Worm (Caenorhabditis elegans) whole organism, L3 larva: ENCODE results near the gene lin-46.

ENCODE experiments used
- R02D3.7 ChIP-seq: fragments of 150-350 bp; optimal IDR thresholded peaks from 2 replicates; lab custom pipeline; 2014; ENCODE audit warnings: missing biosample characterization, missing genetic modification characterization
- ZK546.5 ChIP-seq: sonication (generic microtip); optimal IDR thresholded peaks from 2 replicates; lab custom pipeline; 2017; ENCODE audit warnings: missing biosample characterization, missing genetic modification characterization
- aly-2 ChIP-seq: fragments of 150-350 bp; optimal IDR thresholded peaks from 2 replicates; lab custom pipeline; 2014; ENCODE audit warnings: missing biosample characterization, missing genetic modification characterization
- ceh-82 ChIP-seq: fragments of 150-350 bp; optimal IDR thresholded peaks from 2 replicates; lab custom pipeline; 2014; ENCODE audit warnings: missing biosample characterization, missing genetic modification characterization
- ceh-9 ChIP-seq: sonication (generic microtip); optimal IDR thresholded peaks from 2 replicates; lab custom pipeline; 2018; ENCODE audit warnings: missing biosample characterization, missing genetic modification characterization
- daf-12 ChIP-seq: fragments of 150-350 bp; optimal IDR thresholded peaks from 2 replicates; lab custom pipeline; 2014; ENCODE audit warnings: missing biosample characterization, missing genetic modification reagents, missing genetic modification characterization
- egl-27 ChIP-seq: sonication (generic microtip); optimal IDR thresholded peaks from 4 replicates; lab custom pipeline; 2017; ENCODE audit warnings: missing biosample characterization, missing genetic modification reagents, missing genetic modification characterization
- elt-2 ChIP-seq: sonication (generic microtip); optimal IDR thresholded peaks from 2 replicates; lab custom pipeline; 2016; ENCODE audit warnings: missing genetic modification reagents, mild to moderate bottlenecking, missing genetic modification characterization, missing compliant biosample characterization
- eor-1 ChIP-seq, 2 experiments: fragments of 150-350 bp; optimal IDR thresholded peaks; 2 replicates each; lab custom pipeline; 2014 to 2018; ENCODE audit warnings: missing biosample characterization in 2 of 2, missing genetic modification characterization in 2 of 2
- fos-1 ChIP-seq: fragments of 150-350 bp; optimal IDR thresholded peaks from 2 replicates; lab custom pipeline; 2014; ENCODE audit warnings: missing biosample characterization, missing genetic modification characterization
- jun-1 ChIP-seq: fragments of 150-350 bp; optimal IDR thresholded peaks from 2 replicates; lab custom pipeline; 2014; ENCODE audit warnings: missing biosample characterization, missing genetic modification reagents, missing genetic modification characterization
- lin-15B ChIP-seq: fragments of 150-350 bp; optimal IDR thresholded peaks from 2 replicates; lab custom pipeline; 2014; ENCODE audit warnings: missing biosample characterization, missing genetic modification characterization
- lin-39 ChIP-seq: fragments of 150-350 bp; optimal IDR thresholded peaks from 2 replicates; lab custom pipeline; 2018; ENCODE audit warnings: missing biosample characterization, missing genetic modification reagents, missing genetic modification characterization
- mdl-1 ChIP-seq: fragments of 150-350 bp; optimal IDR thresholded peaks from 2 replicates; lab custom pipeline; 2014; ENCODE audit warnings: missing biosample characterization, missing genetic modification characterization
- mml-1 ChIP-seq: fragments of 150-350 bp; sonication (generic microtip); optimal IDR thresholded peaks from 3 replicates; lab custom pipeline; 2014; ENCODE audit warnings: missing biosample characterization, missing genetic modification characterization
- nfya-1 ChIP-seq: sonication (generic microtip); optimal IDR thresholded peaks from 2 replicates; lab custom pipeline; 2017; ENCODE audit warnings: missing genetic modification characterization, mild to moderate bottlenecking, missing compliant biosample characterization, antibody characterized with exemption, moderate library complexity; ENCODE audit not compliant: insufficient read depth
- nhr-11 ChIP-seq: fragments of 150-350 bp; optimal IDR thresholded peaks from 2 replicates; lab custom pipeline; 2014; ENCODE audit warnings: missing biosample characterization, missing genetic modification characterization
- nhr-23 ChIP-seq: fragments of 150-350 bp; optimal IDR thresholded peaks from 2 replicates; lab custom pipeline; 2014; ENCODE audit warnings: missing biosample characterization, missing genetic modification reagents, missing genetic modification characterization
- nhr-237 ChIP-seq: fragments of 150-350 bp; optimal IDR thresholded peaks from 2 replicates; lab custom pipeline; 2014; ENCODE audit warnings: missing biosample characterization, missing genetic modification characterization
- nhr-25 ChIP-seq: sonication (generic microtip); optimal IDR thresholded peaks from 2 replicates; lab custom pipeline; 2017; ENCODE audit warnings: missing biosample characterization, missing genetic modification characterization
- nhr-28 ChIP-seq: fragments of 150-350 bp; optimal IDR thresholded peaks from 2 replicates; lab custom pipeline; 2014; ENCODE audit warnings: missing biosample characterization, missing genetic modification characterization
- nhr-43 ChIP-seq: sonication (generic microtip); optimal IDR thresholded peaks from 2 replicates; lab custom pipeline; 2016; ENCODE audit warnings: mild to moderate bottlenecking, missing genetic modification characterization, missing compliant biosample characterization; ENCODE audit not compliant: poor library complexity, severe bottlenecking
- nhr-76 ChIP-seq: fragments of 150-350 bp; sonication (generic microtip); optimal IDR thresholded peaks from 5 replicates; lab custom pipeline; 2014; ENCODE audit warnings: missing biosample characterization, missing genetic modification characterization
- nhr-77 ChIP-seq: fragments of 150-350 bp; optimal IDR thresholded peaks from 2 replicates; lab custom pipeline; 2014; ENCODE audit warnings: missing biosample characterization, missing genetic modification characterization
- pha-4 ChIP-seq: fragments of 150-350 bp; optimal IDR thresholded peaks from 2 replicates; lab custom pipeline; 2014; ENCODE audit warnings: missing biosample characterization, missing genetic modification reagents, missing genetic modification characterization
- pqm-1 ChIP-seq: fragments of 150-350 bp; optimal IDR thresholded peaks from 2 replicates; lab custom pipeline; 2017; ENCODE audit warnings: missing biosample characterization, missing genetic modification characterization, inconsistent platforms
- sea-2 ChIP-seq: fragments of 150-350 bp; sonication (generic microtip); optimal IDR thresholded peaks from 4 replicates; lab custom pipeline; 2014; ENCODE audit warnings: missing biosample characterization, missing genetic modification reagents, missing genetic modification characterization
- skn-1 ChIP-seq: fragments of 150-350 bp; optimal IDR thresholded peaks from 2 replicates; lab custom pipeline; 2014; ENCODE audit warnings: missing biosample characterization, missing genetic modification characterization
- snpc-4 ChIP-seq: fragments of 150-350 bp; optimal IDR thresholded peaks from 2 replicates; lab custom pipeline; 2014; ENCODE audit warnings: missing biosample characterization, missing genetic modification characterization
- unc-62 ChIP-seq: fragments of 150-350 bp; sonication (generic microtip); optimal IDR thresholded peaks from 4 replicates; lab custom pipeline; 2014; ENCODE audit warnings: missing biosample characterization, missing genetic modification reagents, missing genetic modification characterization

lin-46 gene

ce11 chrV:13013844-13014243 is 45.2 kb downstream of the lin-46 start, which contains the start of gene F15B9.6:
TSS of gene F15B9.6 (plus strand) at chrV:13014144.
- TF ChIP-seq nhr-28 (tag; lab: Kevin White, UChicago), result no peak
- TF ChIP-seq, all 47 proteins: peak for 0

DNA sequence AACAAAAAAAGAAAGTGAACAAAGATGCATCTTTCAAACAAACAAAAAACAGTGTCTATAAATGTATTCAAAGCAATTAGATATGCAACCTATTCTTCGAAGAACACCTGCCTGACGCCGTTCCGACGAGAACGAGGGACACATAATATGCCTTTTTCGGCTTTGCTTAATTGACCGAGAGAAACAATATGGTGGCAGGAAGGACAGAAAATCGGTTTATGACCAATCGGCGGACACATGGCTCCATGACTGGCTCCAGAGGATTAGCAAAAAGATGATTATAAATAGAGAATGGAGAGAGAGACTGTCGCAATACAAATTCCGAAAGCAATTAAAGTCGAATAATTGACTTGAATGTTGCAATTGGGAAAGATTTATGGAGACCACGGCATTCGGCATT is 49.6 kb downstream of the lin-46 start:
- TF ChIP-seq elt-2 (tag; lab: Kevin White, UChicago) (no peak), ceh-82 (tag; lab: Kevin White, UChicago) (no peak), lin-15B (tag; lab: Kevin White, UChicago) (no peak), pqm-1 (tag; lab: Kevin White, UChicago) (no peak), sea-2 (GFP tag; lab: Kevin White, UChicago) (no peak), nhr-237 (no peak), ZK546.5 (tag; lab: Kevin White, UChicago) (no peak), nhr-76 (tag; lab: Kevin White, UChicago) (no peak), nhr-11 (tag; lab: Kevin White, UChicago) (no peak), pha-4 (tag; lab: Kevin White, UChicago) (no peak), R02D3.7 (tag; lab: Kevin White, UChicago) (no peak), unc-62 (GFP tag; lab: Kevin White, UChicago) (no peak), ceh-9 (no peak), jun-1 (no peak), nfya-1 (tag; lab: Kevin White, UChicago) (no peak), lin-39 (no peak), nhr-77 (tag; lab: Kevin White, UChicago) (no peak)

DNA sequence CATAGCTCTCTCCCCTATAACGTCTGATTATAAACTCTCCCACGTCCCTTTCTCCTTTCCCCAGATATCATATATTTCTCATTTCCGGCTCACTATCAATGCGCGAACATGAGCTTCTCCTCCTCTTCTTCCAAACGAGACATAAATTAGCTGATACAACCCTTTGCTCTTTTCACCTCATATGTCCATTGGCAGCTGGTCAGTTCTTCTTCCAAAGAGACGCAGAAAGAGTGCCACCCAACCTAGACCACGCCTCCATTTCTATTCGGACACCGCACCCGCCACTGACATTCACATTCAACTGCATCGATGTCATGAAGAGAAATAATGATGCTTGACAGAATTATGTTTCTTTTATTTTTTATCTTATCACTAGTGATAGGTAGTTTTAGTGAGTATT is 50.1 kb downstream of the lin-46 start, which contains the start of gene fmi-1:
Gene fmi-1 (plus strand): TSS at position 301 of the 400 bp plus-strand sequence.
- TF ChIP-seq fos-1 (tag; lab: Kevin White, UChicago) (no peak), nhr-28 (tag; lab: Kevin White, UChicago) (no peak), R02D3.7 (tag; lab: Kevin White, UChicago) (no peak), skn-1 (no peak), daf-12 (tag; lab: Kevin White, UChicago) (no peak), nfya-1 (tag; lab: Kevin White, UChicago) (no peak), nhr-25 (tag; lab: Kevin White, UChicago) (no peak), egl-27 (no peak), snpc-4 (tag; lab: Kevin White, UChicago) (no peak)

- TF ChIP-seq lin-15B (tag; lab: Kevin White, UChicago), result no peak
- TF ChIP-seq mdl-1 (tag; lab: Kevin White, UChicago), result no peak
- no peak for TF ChIP-seq nhr-23 (tag; lab: Kevin White, UChicago)
- TF ChIP-seq snpc-4 (tag; lab: Kevin White, UChicago), result no peak
- no peak for TF ChIP-seq ceh-82 (tag; lab: Kevin White, UChicago)
- TF ChIP-seq nhr-43 (tag; lab: Kevin White, UChicago), result no peak
- TF ChIP-seq eor-1 (tag; optimal IDR thresholded peaks at IDR 0.05; lab: Kevin White, UChicago), result no peak
- no peak for TF ChIP-seq mml-1
- no peak for TF ChIP-seq aly-2
- no peak for TF ChIP-seq nhr-25 (tag; lab: Kevin White, UChicago)
- no peak for TF ChIP-seq elt-2 (tag; lab: Kevin White, UChicago)
- TF ChIP-seq egl-27, result no peak
Observed at ce11 chrV:13020014-13020413, 51.4 kb downstream of the lin-46 start.
